Worm (Caenorhabditis elegans) whole organism, early embryonic: Measurements from ENCODE around the gene C50A2.7.

ENCODE experiments used
- F13C5.2 ChIP-seq: sonication (generic microtip); optimal IDR thresholded peaks from 2 replicates; lab custom pipeline; 2017; ENCODE audit warnings: mild to moderate bottlenecking, missing genetic modification characterization, inconsistent platforms, missing compliant biosample characterization
- ama-1 ChIP-seq: fragments of 150-350 bp; optimal IDR thresholded peaks from 2 replicates; lab custom pipeline; 2014
- ceh-13 ChIP-seq: fragments of 200-800 bp; sonication (Bioruptor generic); optimal IDR thresholded peaks from 2 replicates; lab custom pipeline; 2018; ENCODE audit warnings: mild to moderate bottlenecking, missing genetic modification characterization, missing compliant biosample characterization
- ets-7 ChIP-seq: sonication (generic microtip); optimal IDR thresholded peaks from 2 replicates; lab custom pipeline; 2016; ENCODE audit warnings: missing genotype, missing genetic modification characterization, missing compliant biosample characterization
- flt-1 ChIP-seq: fragments of 200-800 bp; sonication (Bioruptor generic); IDR thresholded peaks from 2 replicates; pipeline ENCODE4 v1.3.6; 2022; ENCODE audit warnings: missing genetic modification characterization, missing compliant biosample characterization
- hmbx-1 ChIP-seq: sonication (generic microtip); optimal IDR thresholded peaks from 2 replicates; lab custom pipeline; 2016; ENCODE audit warnings: mild to moderate bottlenecking, missing genetic modification characterization, missing compliant biosample characterization
- hnd-1 ChIP-seq: sonication (generic microtip); optimal IDR thresholded peaks from 2 replicates; lab custom pipeline; 2016; ENCODE audit warnings: missing genetic modification characterization, missing compliant biosample characterization
- pes-1 ChIP-seq: fragments of 200-800 bp; sonication (Bioruptor generic); IDR thresholded peaks from 2 replicates; pipeline ENCODE4 v1.3.6; 2022; ENCODE audit warnings: missing genetic modification reagents, missing genetic modification characterization, missing compliant biosample characterization
- sea-1 ChIP-seq: fragments of 200-800 bp; sonication (Bioruptor generic); conservative IDR thresholded peaks from 2 replicates; pipeline ENCODE4 v1.3.6; 2022; ENCODE audit warnings: missing genetic modification characterization, missing compliant biosample characterization
- tra-4 ChIP-seq: sonication (generic microtip); optimal IDR thresholded peaks from 2 replicates; lab custom pipeline; 2017; ENCODE audit warnings: missing genetic modification characterization, missing compliant biosample characterization

- TF ChIP-seq F13C5.2 (tag; lab: Kevin White, UChicago), result no peak
- TF ChIP-seq tra-4, result no peak
- TF ChIP-seq hnd-1, result no peak
- no peak for TF ChIP-seq hmbx-1 (tag; lab: Kevin White, UChicago)
- no peak for TF ChIP-seq flt-1 (GFP tag; lab: Robert Waterston, UW)
- TF ChIP-seq pes-1 (GFP tag; lab: Robert Waterston, UW), result no peak
- no peak for TF ChIP-seq ama-1 (lab: Kevin White, UChicago)
- TF ChIP-seq ets-7, result no peak
- no peak for TF ChIP-seq sea-1 (GFP tag; lab: Robert Waterston, UW)
- no peak for TF ChIP-seq ceh-13 (GFP tag; lab: Kevin White, UChicago)
Observed at ce11 chrIV:1113638-1114037, 49.6 kb upstream of the C50A2.7 start, which contains the start of gene srx-14.
